Worm (Caenorhabditis elegans): ENCODE results near the gene T11G6.3.

The T11G6.3 gene

ce11 chrIV:10880264-10880663, 25.2 kb upstream of the T11G6.3 start, which contains the start of gene fipr-15:
Gene fipr-15, plus strand, starts transcription at chrIV:10880564.
- TF ChIP-seq K02D7.2 (tag; optimal IDR thresholded peaks at IDR 0.05) (no peak), unc-42 (tag; optimal IDR thresholded peaks at IDR 0.05) (no peak), ceh-9 (tag; optimal IDR thresholded peaks at IDR 0.05) (no peak), ceh-19 (GFP tag; optimal IDR thresholded peaks at IDR 0.05) (no peak), dmd-4 (tag; optimal IDR thresholded peaks at IDR 0.05; ENCODE audit: borderline replicate concordance) (no peak), gmeb-2 (tag; optimal IDR thresholded peaks at IDR 0.05) (no peak), elt-4 (tag; optimal IDR thresholded peaks at IDR 0.05) (no peak), sox-4 (tag; optimal IDR thresholded peaks at IDR 0.05) (no peak)

DNA sequence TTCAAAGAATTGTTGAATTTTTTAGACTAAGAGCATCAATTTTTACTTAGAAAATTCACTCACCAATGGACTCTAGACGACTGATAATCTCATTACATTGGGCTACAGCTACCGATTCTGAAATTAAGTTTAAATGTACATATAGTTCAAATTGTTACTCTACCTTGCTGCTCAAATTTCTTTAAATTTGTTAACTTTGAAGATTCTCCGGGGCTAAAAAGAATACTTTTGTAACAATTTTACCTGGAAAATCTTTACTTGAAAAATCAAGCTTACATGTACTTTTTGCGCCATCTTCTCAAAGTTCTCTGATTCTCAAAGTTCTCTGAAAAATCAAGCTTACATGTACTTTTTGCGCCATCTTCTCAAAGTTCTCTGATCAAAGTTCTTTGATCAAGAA, 24.5 kb upstream of the T11G6.3 start, which contains the start of gene sdz-13:
sdz-13 (minus strand) TSS at position 101 of the 400 bp plus-strand sequence.
- TF ChIP-seq unc-42 (tag; optimal IDR thresholded peaks at IDR 0.05) (no peak), tbx-7 (tag; optimal IDR thresholded peaks at IDR 0.05) (no peak), hlh-13 (GFP tag; optimal IDR thresholded peaks at IDR 0.05) (no peak), nhr-11 (tag; optimal IDR thresholded peaks at IDR 0.05) (no peak)

DNA sequence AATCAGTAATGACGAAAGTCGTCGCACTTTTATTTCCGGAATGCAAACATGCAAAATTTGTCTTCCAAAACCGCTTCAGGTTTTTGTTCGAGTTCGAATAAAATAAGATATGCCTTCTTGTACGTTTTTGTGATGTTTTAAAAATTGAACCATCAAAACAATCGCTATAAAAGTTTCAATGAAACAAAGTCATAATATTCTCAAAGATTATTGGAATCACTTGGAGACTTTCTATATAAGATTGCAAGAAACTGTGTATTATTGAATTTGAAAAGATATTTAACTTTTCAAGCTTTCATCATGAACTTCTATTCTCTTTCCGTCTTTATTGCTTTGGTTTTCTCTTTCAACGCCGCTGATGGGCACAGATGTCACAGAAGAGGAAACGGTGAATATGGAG, 21.8 kb upstream of the T11G6.3 start, which contains the start of gene fipr-14:
fipr-14 (plus strand) TSS at position 301 of the 400 bp plus-strand sequence.
- TF ChIP-seq che-1 (tag; optimal IDR thresholded peaks at IDR 0.05) (no peak), odd-2 (tag; optimal IDR thresholded peaks at IDR 0.05) (no peak), ceh-31 (tag; optimal IDR thresholded peaks at IDR 0.05) (no peak), lin-11 (tag; optimal IDR thresholded peaks at IDR 0.05) (no peak), hlh-15 (tag; optimal IDR thresholded peaks at IDR 0.05) (no peak), sox-2 (GFP tag; IDR thresholded peaks at IDR 0.05) (no peak), elt-4 (tag; optimal IDR thresholded peaks at IDR 0.05) (no peak), C08G9.2 (tag; optimal IDR thresholded peaks at IDR 0.05) (no peak), elt-2 (tag; optimal IDR thresholded peaks at IDR 0.05) (no peak), nfya-1 (tag; optimal IDR thresholded peaks at IDR 0.05) (no peak), ceh-34 (tag; optimal IDR thresholded peaks at IDR 0.05) (no peak)

DNA sequence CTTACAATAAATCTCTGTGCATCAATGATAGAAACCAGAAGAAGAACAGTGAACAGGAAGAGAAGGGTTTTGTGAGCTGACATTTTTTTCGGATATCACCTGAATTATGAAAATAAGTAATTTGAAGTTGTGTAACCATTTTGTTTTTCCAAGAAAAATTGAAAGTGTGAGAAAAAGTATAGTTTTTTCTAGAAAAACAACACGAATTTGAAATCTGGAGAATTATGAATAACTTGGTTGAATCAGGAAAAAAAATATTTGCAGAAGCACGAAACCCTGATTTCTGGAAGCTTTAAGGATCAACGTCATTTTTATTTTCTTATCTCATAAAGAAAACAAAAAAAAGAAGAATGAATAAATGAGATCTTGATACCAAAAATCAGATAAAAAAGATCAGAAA, 19.5 kb upstream of the T11G6.3 start, which contains the start of gene F13E9.12:
F13E9.12 (minus strand) TSS at position 101 of the 400 bp plus-strand sequence.
- TF ChIP-seq ceh-2 (tag; optimal IDR thresholded peaks at IDR 0.05) = no peak
- TF ChIP-seq zip-5 (tag; optimal IDR thresholded peaks at IDR 0.05) = no peak
- no peak for TF ChIP-seq unc-55 (GFP tag; optimal IDR thresholded peaks at IDR 0.05)
- TF ChIP-seq fkh-6 (tag; optimal IDR thresholded peaks at IDR 0.05) = no peak
- TF ChIP-seq odd-2 (tag; optimal IDR thresholded peaks at IDR 0.05) = no peak
- TF ChIP-seq C38D4.7 (GFP tag; optimal IDR thresholded peaks at IDR 0.05) = no peak
- TF ChIP-seq ceh-45 (GFP tag; IDR thresholded peaks at IDR 0.05) = no peak
- no peak for TF ChIP-seq ceh-6 (GFP tag; optimal IDR thresholded peaks at IDR 0.05)
- no peak for TF ChIP-seq hlh-8 (tag; optimal IDR thresholded peaks at IDR 0.05)
- no peak for TF ChIP-seq pag-3 (tag; optimal IDR thresholded peaks at IDR 0.05; ENCODE audit: borderline replicate concordance)
- TF ChIP-seq nhr-11 (tag; optimal IDR thresholded peaks at IDR 0.05) = no peak
- no peak for TF ChIP-seq rnt-1 (tag; optimal IDR thresholded peaks at IDR 0.05)
- no peak for TF ChIP-seq ceh-48 (tag; optimal IDR thresholded peaks at IDR 0.05)
- no peak for TF ChIP-seq gmeb-2 (tag; optimal IDR thresholded peaks at IDR 0.05)
- TF ChIP-seq pha-2 (tag; optimal IDR thresholded peaks at IDR 0.05) = no peak
- no peak for TF ChIP-seq ceh-31 (tag; optimal IDR thresholded peaks at IDR 0.05)
- no peak for TF ChIP-seq ceh-24 (tag; optimal IDR thresholded peaks at IDR 0.05)
- TF ChIP-seq dmd-4 (tag; optimal IDR thresholded peaks at IDR 0.05; ENCODE audit: borderline replicate concordance) = no peak
- TF ChIP-seq lin-11 (tag; optimal IDR thresholded peaks at IDR 0.05) = no peak

ce11 chrIV:10870158-10870557, 15.1 kb upstream of the T11G6.3 start:
- TF ChIP-seq C38D4.7 (GFP tag; optimal IDR thresholded peaks at IDR 0.05) = no peak
- TF ChIP-seq syd-9 (tag; optimal IDR thresholded peaks at IDR 0.05) = no peak
- TF ChIP-seq C08G9.2 (tag; optimal IDR thresholded peaks at IDR 0.05) = no peak
- TF ChIP-seq ceh-6 (GFP tag; optimal IDR thresholded peaks at IDR 0.05) = no peak
- no peak for TF ChIP-seq pag-3 (tag; optimal IDR thresholded peaks at IDR 0.05; ENCODE audit: borderline replicate concordance)
- TF ChIP-seq unc-3 (GFP tag; conservative IDR thresholded peaks at IDR 0.05) = no peak
- no peak for TF ChIP-seq unc-3 (tag; optimal IDR thresholded peaks at IDR 0.05)
- peak; percentile 70 for TF ChIP-seq unc-42 (tag; optimal IDR thresholded peaks at IDR 0.05)
- TF ChIP-seq hlh-13 (GFP tag; optimal IDR thresholded peaks at IDR 0.05) = no peak

Data from whole organism, late embryonic.